Worm (Caenorhabditis elegans): ENCODE data around the gene K12B6.4.

DNA sequence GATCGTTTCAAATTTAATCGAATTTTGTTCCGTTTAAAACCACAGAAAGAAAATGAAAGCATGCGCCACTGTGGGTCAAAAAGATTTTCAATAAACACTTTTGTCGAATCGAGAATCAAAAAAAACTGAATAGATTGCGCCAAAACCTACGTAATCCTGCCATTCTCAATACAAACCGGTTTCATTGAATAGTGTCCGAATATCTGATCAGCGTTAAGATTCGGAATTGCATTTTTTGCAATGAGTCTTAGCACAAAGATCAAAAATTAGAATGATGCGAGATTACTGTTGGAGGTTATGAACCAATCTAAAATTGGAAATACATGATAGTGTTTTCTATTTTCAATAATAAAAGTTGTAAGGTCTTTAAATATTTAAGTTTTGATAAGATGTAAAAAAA is 36.9 kb upstream of the K12B6.4 start:
- TF ChIP-seq nhr-12 (tag; optimal IDR thresholded peaks at IDR 0.05) (no peak), lsy-2 (tag; optimal IDR thresholded peaks at IDR 0.05) (no peak), elt-3 (tag; optimal IDR thresholded peaks at IDR 0.05) (no peak)

Data from whole organism, mixed stage, embryonic.